Worm (Caenorhabditis elegans) whole organism, L4 larva: ENCODE data around the gene lipl-4.

Experiments
- duxl-1 ChIP-seq: sonication (generic microtip); optimal IDR thresholded peaks from 2 replicates; lab custom pipeline; 2016; ENCODE audit warnings: mild to moderate bottlenecking, missing genetic modification characterization, moderate library complexity, missing compliant biosample characterization; ENCODE audit not compliant: poor library complexity
- egl-27 ChIP-seq: sonication (generic microtip); optimal IDR thresholded peaks from 3 replicates; lab custom pipeline; 2017; ENCODE audit warnings: missing biosample characterization, missing genetic modification reagents, missing genetic modification characterization
- lin-1 ChIP-seq: fragments of 200-800 bp; sonication (Bioruptor generic); IDR thresholded peaks from 2 replicates; pipeline ENCODE4 v1.3.6; 2022; ENCODE audit warnings: missing genetic modification reagents, missing genetic modification characterization, missing compliant biosample characterization
- mxl-3 ChIP-seq: fragments of 200-800 bp; sonication (Bioruptor generic); optimal IDR thresholded peaks from 2 replicates; lab custom pipeline; 2018; ENCODE audit warnings: mild to moderate bottlenecking, missing genetic modification characterization, missing compliant biosample characterization
- nhr-77 ChIP-seq: fragments of 150-350 bp; optimal IDR thresholded peaks from 2 replicates; lab custom pipeline; 2014; ENCODE audit warnings: missing biosample characterization, missing genetic modification characterization
- pqm-1 ChIP-seq: sonication (generic microtip); optimal IDR thresholded peaks from 2 replicates; lab custom pipeline; 2017; ENCODE audit warnings: missing biosample characterization, missing genetic modification characterization
- unc-62 ChIP-seq, 3 experiments: fragments of 150-350 bp in 1 of 3; sonication (generic microtip); optimal IDR thresholded peaks in 2 of 3; peaks in 1 of 3; 1 replicate in 1 of 3; 2 replicates in 2 of 3; lab custom pipeline; 2014 to 2017; ENCODE audit warnings: missing biosample characterization in 3 of 3, missing genetic modification characterization in 3 of 3, missing genetic modification reagents in 3 of 3, missing genotype in 1 of 3

DNA sequence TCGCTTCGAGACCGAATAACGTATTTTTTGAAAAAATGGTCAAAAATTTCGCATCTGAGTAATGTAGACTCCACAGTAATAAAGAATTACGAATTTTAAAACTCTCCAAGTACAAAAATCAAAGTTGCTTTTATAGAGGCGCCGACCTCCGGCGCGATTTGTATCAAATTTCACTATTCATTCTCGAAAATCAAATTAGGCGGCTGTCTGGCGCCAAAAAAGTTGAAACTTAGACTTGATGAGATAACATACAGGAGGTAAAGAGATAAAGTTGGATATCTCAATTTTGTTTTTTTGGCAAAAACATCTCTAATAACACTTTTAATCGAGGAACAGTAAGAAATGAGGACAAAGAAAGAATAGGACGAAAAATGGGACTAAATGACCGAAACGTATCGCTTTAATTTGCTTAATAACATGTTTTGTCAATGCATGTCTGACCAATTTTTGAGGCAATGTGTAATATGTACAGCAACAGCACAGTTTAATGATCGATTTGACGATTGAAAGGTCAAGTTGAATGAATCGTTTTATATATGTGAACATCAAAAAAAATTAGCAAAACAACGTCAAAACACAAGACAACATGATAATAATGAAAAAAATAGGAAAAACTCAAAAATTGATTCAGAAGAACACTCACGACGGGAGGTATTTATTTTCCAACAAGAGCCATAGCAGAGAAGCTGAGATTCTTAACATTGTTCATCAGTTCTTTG lies 43.6 kb upstream of the lipl-4 start:
- TF ChIP-seq egl-27: no peak
- peak in 1 of 2 experiments; percentile 95 for TF ChIP-seq unc-62 (GFP tag; optimal IDR thresholded peaks at IDR 0.05 in 1 of 2; lab: Kevin White, UChicago)
- TF ChIP-seq unc-62 (tag; optimal IDR thresholded peaks at IDR 0.05; lab: Kevin White, UChicago): no peak
- TF ChIP-seq mxl-3 (GFP tag; lab: Kevin White, UChicago): no peak
- TF ChIP-seq nhr-77 (tag; lab: Kevin White, UChicago): no peak
- TF ChIP-seq pqm-1 (tag; lab: Kevin White, UChicago): no peak
- no peak for TF ChIP-seq lin-1 (GFP tag; lab: Robert Waterston, UW)
- no peak for TF ChIP-seq duxl-1 (tag; lab: Kevin White, UChicago)
